Fruit fly (Drosophila melanogaster): Measurements from ENCODE around the gene Sema1a.
A peak's percentile ranks its signal among the peaks of the same experiment; 100 is the strongest.

The Sema1a gene

dm6 chr2L:8574947-8575346 lies 33.0 kb downstream of the Sema1a start (continued):
- TF ChIP-seq CG9876 (GFP tag; optimal IDR thresholded peaks at IDR 0.05) = no peak
- no peak for TF ChIP-seq tx (GFP tag; optimal IDR thresholded peaks at IDR 0.05)
- TF ChIP-seq CG14441 (GFP tag; IDR thresholded peaks at IDR 0.05) = peak; percentile 84
- peak; percentile 61 for TF ChIP-seq CG6813 (GFP tag; optimal IDR thresholded peaks at IDR 0.05)
- TF ChIP-seq lmd (GFP tag; IDR thresholded peaks at IDR 0.05) = peak; percentile 84
- TF ChIP-seq YL-1 (GFP tag; optimal IDR thresholded peaks at IDR 0.05) = peak; percentile 5
- TF ChIP-seq Hmr (GFP tag; optimal IDR thresholded peaks at IDR 0.05) = peak; percentile 43
- TF ChIP-seq CG7372 (GFP tag; IDR thresholded peaks at IDR 0.05) = peak; percentile 80
- TF ChIP-seq gsb-n (tag; optimal IDR thresholded peaks at IDR 0.05) = peak; percentile 92
- peak; percentile 75 for TF ChIP-seq CG3065 (GFP tag; optimal IDR thresholded peaks at IDR 0.05)
- no peak for TF ChIP-seq gcm2 (GFP tag; optimal IDR thresholded peaks at IDR 0.05)
- TF ChIP-seq CG3847 (GFP tag; IDR thresholded peaks at IDR 0.05) = peak; percentile 68
- peak; percentile 90 for TF ChIP-seq stc (GFP tag; IDR thresholded peaks at IDR 0.05)
- peak; percentile 44 for TF ChIP-seq Ravus (GFP tag; IDR thresholded peaks at IDR 0.05)
- peak; percentile 13 for TF ChIP-seq dm (GFP tag; optimal IDR thresholded peaks at IDR 0.05)
- peak; percentile 69 for TF ChIP-seq CG17802 (tag; optimal IDR thresholded peaks at IDR 0.05)
- no peak for TF ChIP-seq pb (GFP tag; optimal IDR thresholded peaks at IDR 0.05)
- peak; percentile 78 for TF ChIP-seq Max (GFP tag; optimal IDR thresholded peaks at IDR 0.05)
- peak; percentile 85 for TF ChIP-seq sim (GFP tag; IDR thresholded peaks at IDR 0.05)
- TF ChIP-seq Hand (GFP tag; optimal IDR thresholded peaks at IDR 0.05) = no peak
- peak; percentile 80 for TF ChIP-seq HHEX (GFP tag; optimal IDR thresholded peaks at IDR 0.05)
- peak; percentile 78 for TF ChIP-seq CG30431 (GFP tag; optimal IDR thresholded peaks at IDR 0.05)
- no peak for TF ChIP-seq CG8478 (optimal IDR thresholded peaks at IDR 0.05)
- TF ChIP-seq schlank (tag; optimal IDR thresholded peaks at IDR 0.05) = no peak
- peak; percentile 83; the same call in 2 of the 3 replicates for TF ChIP-seq so (GFP tag; IDR thresholded peaks at IDR 0.05)
- TF ChIP-seq CG14014 (GFP tag; IDR thresholded peaks at IDR 0.05) = peak; percentile 84
- peak; percentile 81 for TF ChIP-seq grau (tag; optimal IDR thresholded peaks at IDR 0.05)
- peak; percentile 26 for TF ChIP-seq CG10565 (GFP tag; optimal IDR thresholded peaks at IDR 0.05)
- no peak for TF ChIP-seq zfh2 (GFP tag; optimal IDR thresholded peaks at IDR 0.05)
- peak; percentile 48; the same call in 1 of the 2 replicates for TF ChIP-seq CG17612 (GFP tag; IDR thresholded peaks at IDR 0.05)
- TF ChIP-seq sd (tag; optimal IDR thresholded peaks at IDR 0.05) = peak; percentile 4
- peak; percentile 88 for TF ChIP-seq ap (GFP tag; IDR thresholded peaks at IDR 0.05)
- peak; percentile 93 for TF ChIP-seq gce (GFP tag; IDR thresholded peaks at IDR 0.05)
- TF ChIP-seq CG13296 (GFP tag; optimal IDR thresholded peaks at IDR 0.05) = peak; percentile 44
- TF ChIP-seq hbn (GFP tag; IDR thresholded peaks at IDR 0.05; ENCODE audit: partially characterized antibody) = no peak
- no peak for TF ChIP-seq gfzf (GFP tag; optimal IDR thresholded peaks at IDR 0.05)
- no peak for TF ChIP-seq prd (optimal IDR thresholded peaks at IDR 0.05)
- peak; percentile 96 for TF ChIP-seq prd (GFP tag; IDR thresholded peaks at IDR 0.05)
- no peak for TF ChIP-seq B-H2 (GFP tag; optimal IDR thresholded peaks at IDR 0.05)
- peak; percentile 88 for TF ChIP-seq row (GFP tag; IDR thresholded peaks at IDR 0.05)
- TF ChIP-seq CG8388 (GFP tag; optimal IDR thresholded peaks at IDR 0.05) = peak; percentile 90
- TF ChIP-seq Hey (tag; optimal IDR thresholded peaks at IDR 0.05) = no peak
- TF ChIP-seq chif (GFP tag; optimal IDR thresholded peaks at IDR 0.05) = peak; percentile 47 to 71
- peak; percentile 42 for TF ChIP-seq slou (GFP tag; optimal IDR thresholded peaks at IDR 0.05)
- peak; percentile 55 for TF ChIP-seq CG11085 (GFP tag; IDR thresholded peaks at IDR 0.05)
- TF ChIP-seq gsb (GFP tag; IDR thresholded peaks at IDR 0.05) = no peak
- TF ChIP-seq CG6791 (GFP tag; IDR thresholded peaks at IDR 0.05; ENCODE audit: partially characterized antibody) = 0 out of 3 replicates have a peak, but pooled peaks have one; percentile 25
- TF ChIP-seq CG10321 (GFP tag; IDR thresholded peaks at IDR 0.05) = peak; percentile 36; the same call in 1 of the 2 replicates
- no peak for TF ChIP-seq fru (optimal IDR thresholded peaks at IDR 0.05)
- TF ChIP-seq chinmo (GFP tag; IDR thresholded peaks at IDR 0.05; ENCODE audit: partially characterized antibody) = no peak
- peak; percentile 52 for TF ChIP-seq CG15073 (GFP tag; optimal IDR thresholded peaks at IDR 0.05)
- TF ChIP-seq CG5180 (GFP tag; optimal IDR thresholded peaks at IDR 0.05) = peak; percentile 66
- no peak for TF ChIP-seq cad (GFP tag; optimal IDR thresholded peaks at IDR 0.05)

Data from whole organism, embryonic.